Fruit fly (Drosophila melanogaster): ENCODE results near the gene OS9.

DNA sequence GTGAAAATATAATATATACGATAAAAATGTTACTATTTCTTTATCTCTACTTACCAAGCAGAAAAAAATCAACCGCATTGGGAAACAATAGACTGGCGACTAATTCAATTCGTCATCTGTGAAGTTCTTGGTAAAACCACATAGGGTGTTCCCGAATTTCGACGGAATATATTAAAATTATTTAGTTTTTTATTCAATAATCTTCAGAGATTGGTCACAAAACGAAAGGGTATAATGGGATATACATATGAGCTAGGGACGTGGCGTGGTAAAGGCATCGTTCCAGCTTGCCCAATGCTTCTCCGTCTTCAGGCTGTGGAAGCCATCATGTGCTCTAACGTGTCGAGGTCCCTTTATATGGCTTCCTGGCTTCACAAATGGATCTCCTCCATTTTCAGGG is 4.7 kb downstream of the OS9 start, which contains the start of gene CG42866:
- TF ChIP-seq tj (GFP tag; optimal IDR thresholded peaks at IDR 0.05) (no peak), CG11617 (GFP tag; optimal IDR thresholded peaks at IDR 0.05) (no peak), Mnt (GFP tag; optimal IDR thresholded peaks at IDR 0.05) (no peak), Crg-1 (GFP tag; optimal IDR thresholded peaks at IDR 0.05) (no peak), kay (GFP tag; ENCODE audit: borderline replicate concordance) (no peak), CG5204 (GFP tag; optimal IDR thresholded peaks at IDR 0.05) (no peak), cnc (optimal IDR thresholded peaks at IDR 0.05) (no peak), CG33017 (tag; optimal IDR thresholded peaks at IDR 0.05) (no peak), CG14711 (tag; optimal IDR thresholded peaks at IDR 0.05) (no peak), toe (GFP tag; optimal IDR thresholded peaks at IDR 0.05) (no peak)
